Fruit fly (Drosophila melanogaster) whole organism, embryonic: Measurements from ENCODE around the gene CG12974.

Source experiments
- CG10431 ChIP-seq: fragments of 200-800 bp; sonication (Bioruptor generic); optimal IDR thresholded peaks from 3 replicates; lab custom pipeline; 2018; ENCODE audit warnings: missing biosample characterization, mild to moderate bottlenecking, missing genetic modification characterization
- CG15601 ChIP-seq: fragments of 200-800 bp; sonication (Bioruptor generic); optimal IDR thresholded peaks from 3 replicates; lab custom pipeline; 2019; ENCODE audit warnings: missing biosample characterization, mild to moderate bottlenecking, missing genetic modification characterization, moderate library complexity
- CG1603 ChIP-seq: fragments of 200-800 bp; sonication (Bioruptor generic); optimal IDR thresholded peaks from 2 replicates; lab custom pipeline; 2019; ENCODE audit warnings: missing biosample characterization, mild to moderate bottlenecking, missing genetic modification characterization, moderate library complexity
- CG1647 ChIP-seq: fragments of 200-800 bp; sonication (Bioruptor generic); optimal IDR thresholded peaks from 3 replicates; lab custom pipeline; 2016; ENCODE audit warnings: missing biosample characterization, missing genetic modification characterization
- so ChIP-seq: fragments of 200-800 bp; sonication (Bioruptor generic); IDR thresholded peaks from 3 replicates; pipeline ENCODE4 v1.3.6; 2022; ENCODE audit warnings: missing biosample characterization, missing genetic modification characterization
- tup ChIP-seq: fragments of 200-800 bp; sonication (Bioruptor generic); optimal IDR thresholded peaks from 2 replicates; lab custom pipeline; 2016; ENCODE audit warnings: missing biosample characterization, mild to moderate bottlenecking, missing genetic modification characterization, moderate library complexity

DNA sequence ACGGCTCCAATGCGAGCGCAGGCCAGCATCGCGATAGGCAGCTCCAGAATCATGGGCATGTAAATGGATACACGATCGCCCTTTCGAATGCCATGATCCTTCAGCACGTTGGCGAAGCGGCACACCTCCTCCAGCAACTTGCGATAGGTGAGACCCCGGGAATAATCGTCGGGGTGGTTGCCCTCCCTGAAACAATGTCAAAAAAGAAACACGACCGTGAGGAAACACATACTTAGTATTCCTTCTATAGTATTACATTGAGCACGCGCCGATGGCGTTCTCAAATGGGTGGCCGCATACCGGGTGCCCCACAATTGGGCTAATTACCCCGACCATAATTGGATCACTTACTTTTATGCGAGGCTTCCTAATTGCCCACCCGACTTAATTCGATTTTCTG, 12.3 kb downstream of the CG12974 start:
- no peak for TF ChIP-seq CG10431 (GFP tag; lab: Kevin White, UChicago)
- TF ChIP-seq tup (GFP tag; lab: Kevin White, UChicago), result no peak
- TF ChIP-seq CG1603 (tag; lab: Kevin White, UChicago), result no peak
- TF ChIP-seq CG15601 (tag; lab: Kevin White, UChicago), result no peak
- TF ChIP-seq CG1647, result no peak
- no peak for TF ChIP-seq so
